In genomic region chr3R:7968958-7969701, dm6 we compare ENCODE assay signal across 4 fruit fly cellular contexts.
TF ChIP-seq lines count a peak whose summit lies in the region.

No protein-coding gene starts in this region.

- no peak for TF ChIP-seq CTCF in whole organism, embryonic (GFP tag; optimal IDR thresholded peaks at IDR 0.05; lab: Kevin White, UChicago)

TF ChIP-seq in whole organism, embryonic, 481 proteins besides CTCF, POLR2A, EP300 and RAD21:
- TF ChIP-seq CG1832 (GFP tag; optimal IDR thresholded peaks at IDR 0.05; lab: Kevin White, UChicago) (no peak), Med (GFP tag; lab: Kevin White, UChicago) (peak; percentile 20), bowl (GFP tag; IDR thresholded peaks at IDR 0.05; lab: Robert Waterston, UW) (no peak), CG18764 (GFP tag; optimal IDR thresholded peaks at IDR 0.05; lab: Kevin White, UChicago) (no peak), Trl (optimal IDR thresholded peaks at IDR 0.05; lab: Kevin White, UChicago) (peak in 1 of 2 experiments; percentile 7), Trl (GFP tag; optimal IDR thresholded peaks at IDR 0.05; lab: Kevin White, UChicago) (no peak)

TF ChIP-seq in whole organism, prepupa, 60 proteins besides CTCF, POLR2A, EP300 and RAD21:
- TF ChIP-seq CG3032 (tag; optimal IDR thresholded peaks at IDR 0.05; lab: Kevin White, UChicago) (no peak), CG6854 (GFP tag; optimal IDR thresholded peaks at IDR 0.05; lab: Kevin White, UChicago) (peak; percentile 20), dsx (GFP tag; optimal IDR thresholded peaks at IDR 0.05; lab: Kevin White, UChicago; ENCODE audit: poor library complexity, severe bottlenecking) (peak; percentile 98), achi (GFP tag; optimal IDR thresholded peaks at IDR 0.05; lab: Kevin White, UChicago) (no peak), svp (GFP tag; lab: Kevin White, UChicago) (peak; percentile 95)

TF ChIP-seq in whole organism, pupa, 21 proteins besides CTCF, POLR2A, EP300 and RAD21:
- TF ChIP-seq rn (GFP tag; IDR thresholded peaks at IDR 0.05; lab: Robert Waterston, UW) (no peak), CG13204 (GFP tag; optimal IDR thresholded peaks at IDR 0.05; lab: Kevin White, UChicago) (peak; percentile 39), D1 (tag; optimal IDR thresholded peaks at IDR 0.05; lab: Kevin White, UChicago) (no peak), fd96Ca (GFP tag; IDR thresholded peaks at IDR 0.05; lab: Robert Waterston, UW) (no peak), EcR (GFP tag; optimal IDR thresholded peaks at IDR 0.05; lab: Kevin White, UChicago) (peak; percentile 61), gl (tag; optimal IDR thresholded peaks at IDR 0.05; lab: Kevin White, UChicago) (no peak), CG4496 (GFP tag; IDR thresholded peaks at IDR 0.05; lab: Robert Waterston, UW) (no peak), CG14655 (GFP tag; optimal IDR thresholded peaks at IDR 0.05; lab: Kevin White, UChicago) (no peak)

TF ChIP-seq in whole organism, wandering third instar larva, 38 proteins besides CTCF, POLR2A, EP300 and RAD21:
- TF ChIP-seq CG9705 (GFP tag; optimal IDR thresholded peaks at IDR 0.05; lab: Kevin White, UChicago) (no peak), Rel (GFP tag; optimal IDR thresholded peaks at IDR 0.05; lab: Kevin White, UChicago) (no peak), Rel (tag; optimal IDR thresholded peaks at IDR 0.05; lab: Kevin White, UChicago) (peak; percentile 1), usp (GFP tag; optimal IDR thresholded peaks at IDR 0.05; lab: Kevin White, UChicago) (no peak), Mio (GFP tag; optimal IDR thresholded peaks at IDR 0.05; lab: Kevin White, UChicago) (no peak), Jra (GFP tag; optimal IDR thresholded peaks at IDR 0.05; lab: Kevin White, UChicago) (no peak), dmrt93B (GFP tag; optimal IDR thresholded peaks at IDR 0.05; lab: Kevin White, UChicago) (no peak), dl (GFP tag; optimal IDR thresholded peaks at IDR 0.05; lab: Kevin White, UChicago; ENCODE audit: insufficient read depth in 1 of 2, partially characterized antibody in 2 of 2) (peak in 1 of 2 experiments; percentile 25), tai (GFP tag; optimal IDR thresholded peaks at IDR 0.05; lab: Kevin White, UChicago) (no peak), pan (optimal IDR thresholded peaks at IDR 0.05; lab: Kevin White, UChicago) (no peak), foxo (GFP tag; optimal IDR thresholded peaks at IDR 0.05; lab: Kevin White, UChicago) (no peak), woc (GFP tag; optimal IDR thresholded peaks at IDR 0.05; lab: Kevin White, UChicago) (no peak), lola (GFP tag; optimal IDR thresholded peaks at IDR 0.05; lab: Kevin White, UChicago) (no peak), Vsx2 (GFP tag; optimal IDR thresholded peaks at IDR 0.05; lab: Kevin White, UChicago; ENCODE audit: partially characterized antibody) (peak; percentile 0), Sp1 (GFP tag; optimal IDR thresholded peaks at IDR 0.05; lab: Kevin White, UChicago) (no peak), Hr83 (GFP tag; optimal IDR thresholded peaks at IDR 0.05; lab: Kevin White, UChicago; ENCODE audit: poor library complexity, severe bottlenecking) (no peak), psq (GFP tag; optimal IDR thresholded peaks at IDR 0.05; lab: Kevin White, UChicago) (no peak), N (GFP tag; optimal IDR thresholded peaks at IDR 0.05; lab: Kevin White, UChicago) (no peak), Dif (GFP tag; optimal IDR thresholded peaks at IDR 0.05; lab: Kevin White, UChicago; ENCODE audit: partially characterized antibody) (no peak), Myc (optimal IDR thresholded peaks at IDR 0.05; lab: Kevin White, UChicago) (no peak), ey (GFP tag; optimal IDR thresholded peaks at IDR 0.05; lab: Kevin White, UChicago) (no peak), br (GFP tag; optimal IDR thresholded peaks at IDR 0.05; lab: Kevin White, UChicago) (no peak)

Comparison
In these comparisons a context has a peak if more than half of its experiments do, and no peak if none do; other contexts are left out.
1. Of the 7 proteins assayed by ChIP-seq in both whole organism, embryonic and whole organism, prepupa: peak only in whole organism, embryonic: none; only in whole organism, prepupa: CG6854; in both: none; in neither: 6.